Fruit fly (Drosophila melanogaster): ENCODE data around the gene Tengl2.

Tengl2 gene

dm6 chr2L:2217067-2217684, 22.0 kb downstream of the Tengl2 start, which contains the start of the genes CG15386, CG42371 and mio (continued):
- TF ChIP-seq CG17802 (tag; optimal IDR thresholded peaks at IDR 0.05): no peak
- peak; percentile 53; the same call in 1 of the 2 replicates for TF ChIP-seq bbx (GFP tag; IDR thresholded peaks at IDR 0.05; ENCODE audit: partially characterized antibody)
- no peak for TF ChIP-seq CG17612 (GFP tag; IDR thresholded peaks at IDR 0.05)
- TF ChIP-seq Six4 (GFP tag; optimal IDR thresholded peaks at IDR 0.05): no peak
- TF ChIP-seq tup (GFP tag; optimal IDR thresholded peaks at IDR 0.05): no peak
- TF ChIP-seq CG3163 (GFP tag; optimal IDR thresholded peaks at IDR 0.05): no peak
- TF ChIP-seq CG1832 (GFP tag; optimal IDR thresholded peaks at IDR 0.05): no peak
- TF ChIP-seq CG15011 (GFP tag; optimal IDR thresholded peaks at IDR 0.05): no peak
- no peak for TF ChIP-seq CG31224 (GFP tag; IDR thresholded peaks at IDR 0.05)
- TF ChIP-seq unc-4 (GFP tag; IDR thresholded peaks at IDR 0.05; ENCODE audit: partially characterized antibody): peak; percentile 53
- no peak for TF ChIP-seq repo (GFP tag; optimal IDR thresholded peaks at IDR 0.05)
- TF ChIP-seq sug (tag; optimal IDR thresholded peaks at IDR 0.05): peak; percentile 37
- TF ChIP-seq stwl (tag; optimal IDR thresholded peaks at IDR 0.05): peak; percentile 80
- no peak for TF ChIP-seq CG1792 (GFP tag; optimal IDR thresholded peaks at IDR 0.05)
- TF ChIP-seq NfI (GFP tag; optimal IDR thresholded peaks at IDR 0.05): peak; percentile 14
- no peak for TF ChIP-seq aop (GFP tag; IDR thresholded peaks at IDR 0.05)
- TF ChIP-seq CG17361 (GFP tag; IDR thresholded peaks at IDR 0.05): no peak
- peak; percentile 41 for TF ChIP-seq CG1603 (tag; optimal IDR thresholded peaks at IDR 0.05)
- no peak for TF ChIP-seq CG7372 (GFP tag; IDR thresholded peaks at IDR 0.05)
- TF ChIP-seq CG18011 (GFP tag; optimal IDR thresholded peaks at IDR 0.05): no peak
- peak; percentile 48 for TF ChIP-seq CG9932 (GFP tag; IDR thresholded peaks at IDR 0.05)
- TF ChIP-seq E2f2 (GFP tag; IDR thresholded peaks at IDR 0.05): peak; percentile 53
- peak; percentile 19; the same call in 1 of the 2 replicates for TF ChIP-seq slbo (GFP tag; IDR thresholded peaks at IDR 0.05)
- peak; percentile 85 for TF ChIP-seq Med (GFP tag)
- no peak for TF ChIP-seq ham (GFP tag; IDR thresholded peaks at IDR 0.05)
- no peak for TF ChIP-seq CG13123 (GFP tag; optimal IDR thresholded peaks at IDR 0.05)
- no peak for TF ChIP-seq CG9609 (GFP tag; optimal IDR thresholded peaks at IDR 0.05)
- TF ChIP-seq Dp (GFP tag; optimal IDR thresholded peaks at IDR 0.05): peak; percentile 24
- no peak for TF ChIP-seq CG1024 (GFP tag; IDR thresholded peaks at IDR 0.05)
- TF ChIP-seq Sox100B (GFP tag; optimal IDR thresholded peaks at IDR 0.05): no peak
- TF ChIP-seq Nf-YA (GFP tag; IDR thresholded peaks at IDR 0.05): no peak
- TF ChIP-seq CG11723 (GFP tag; optimal IDR thresholded peaks at IDR 0.05): no peak
- TF ChIP-seq CHES-1-like (GFP tag; optimal IDR thresholded peaks at IDR 0.05): peak; percentile 59
- no peak for TF ChIP-seq lola (GFP tag; optimal IDR thresholded peaks at IDR 0.05)
- no peak for TF ChIP-seq PHDP (tag; optimal IDR thresholded peaks at IDR 0.05)
- no peak for TF ChIP-seq sens-2 (GFP tag; IDR thresholded peaks at IDR 0.05)
- TF ChIP-seq BEAF-32 (GFP tag; optimal IDR thresholded peaks at IDR 0.05): peak; percentile 52
- no peak for TF ChIP-seq Dbx (GFP tag; IDR thresholded peaks at IDR 0.05)
- peak; percentile 11; the same call in 1 of the 2 replicates for TF ChIP-seq Rfx (GFP tag; IDR thresholded peaks at IDR 0.05)
- no peak for TF ChIP-seq knrl (GFP tag; IDR thresholded peaks at IDR 0.05; ENCODE audit: partially characterized antibody)
- TF ChIP-seq chinmo (GFP tag; IDR thresholded peaks at IDR 0.05; ENCODE audit: partially characterized antibody): peak; percentile 93
- no peak for TF ChIP-seq bsh (GFP tag; optimal IDR thresholded peaks at IDR 0.05)
- no peak for TF ChIP-seq Kr (GFP tag; optimal IDR thresholded peaks at IDR 0.05)
- TF ChIP-seq CG34422 (GFP tag; IDR thresholded peaks at IDR 0.05): peak; percentile 88
- TF ChIP-seq CG11398 (GFP tag; optimal IDR thresholded peaks at IDR 0.05): no peak
- TF ChIP-seq Atf3 (GFP tag; optimal IDR thresholded peaks at IDR 0.05): no peak
- TF ChIP-seq Sry-δ (GFP tag; optimal IDR thresholded peaks at IDR 0.05): peak; percentile 55
- TF ChIP-seq run (tag; optimal IDR thresholded peaks at IDR 0.05): no peak
- TF ChIP-seq ewg (GFP tag; optimal IDR thresholded peaks at IDR 0.05): no peak
- TF ChIP-seq CG15073 (GFP tag; optimal IDR thresholded peaks at IDR 0.05): no peak
